Worm (Caenorhabditis elegans) whole organism, L4 larva: ENCODE measurements around the gene srxa-18.

ENCODE experiments used
- D1046.2 ChIP-seq: fragments of 200-800 bp; sonication (Bioruptor generic); IDR thresholded peaks from 2 replicates; pipeline ENCODE4 v1.3.6; 2022; ENCODE audit warnings: missing genetic modification characterization, missing compliant biosample characterization
- F26F4.8 ChIP-seq: fragments of 200-800 bp; sonication (Bioruptor generic); conservative IDR thresholded peaks from 2 replicates; pipeline ENCODE4 v1.3.6; 2022; ENCODE audit warnings: missing genetic modification characterization, missing compliant biosample characterization
- T20F7.1 ChIP-seq: fragments of 200-800 bp; sonication (Bioruptor generic); optimal IDR thresholded peaks from 2 replicates; lab custom pipeline; 2018; ENCODE audit warnings: mild to moderate bottlenecking, missing genetic modification characterization, missing compliant biosample characterization
- T26A8.4 ChIP-seq: fragments of 200-800 bp; sonication (Bioruptor generic); IDR thresholded peaks from 2 replicates; pipeline ENCODE4 v1.3.6; 2022; ENCODE audit warnings: missing genetic modification characterization, missing compliant biosample characterization
- Y105C5A.15 ChIP-seq: fragments of 200-800 bp; sonication (Bioruptor generic); IDR thresholded peaks from 2 replicates; pipeline ENCODE4 v1.3.6; 2022; ENCODE audit warnings: missing genetic modification characterization, missing compliant biosample characterization
- ZK337.2 ChIP-seq: fragments of 200-800 bp; sonication (Bioruptor generic); IDR thresholded peaks from 2 replicates; pipeline ENCODE4 v1.3.6; 2022; ENCODE audit warnings: missing genetic modification reagents, missing genetic modification characterization, missing compliant biosample characterization
- aha-1 ChIP-seq: fragments of 150-350 bp; peaks from one replicate; lab custom pipeline; 2014; ENCODE audit warnings: missing biosample characterization, missing genetic modification characterization
- aly-2 ChIP-seq: sonication (generic microtip); optimal IDR thresholded peaks from 2 replicates; lab custom pipeline; 2018; ENCODE audit warnings: missing biosample characterization, missing genetic modification characterization
- ama-1 ChIP-seq: fragments of 150-350 bp; optimal IDR thresholded peaks from 2 replicates; lab custom pipeline; 2014; ENCODE audit warnings: inconsistent platforms, mixed read lengths
- attf-4 ChIP-seq: sonication (generic microtip); optimal IDR thresholded peaks from 3 replicates; lab custom pipeline; 2017; ENCODE audit warnings: missing biosample characterization, missing genetic modification characterization
- ceh-82 ChIP-seq: sonication (generic microtip); optimal IDR thresholded peaks from 2 replicates; lab custom pipeline; 2017; ENCODE audit warnings: missing biosample characterization, missing genetic modification characterization
- daf-16 ChIP-seq, 3 experiments: sonication (generic microtip); optimal IDR thresholded peaks; 2 replicates each; lab custom pipeline; 2016 to 2017; ENCODE audit warnings: missing genetic modification characterization in 3 of 3, missing genetic modification reagents in 3 of 3, mild to moderate bottlenecking in 2 of 3, missing compliant biosample characterization in 2 of 3, missing biosample characterization in 1 of 3, moderate library complexity in 1 of 3
- dmd-6 ChIP-seq: fragments of 200-800 bp; sonication (Bioruptor generic); IDR thresholded peaks from 2 replicates; pipeline ENCODE4 v1.3.6; 2022; ENCODE audit warnings: missing genetic modification reagents, missing genetic modification characterization, missing compliant biosample characterization
- dmd-9 ChIP-seq: fragments of 200-800 bp; sonication (Bioruptor generic); IDR thresholded peaks from 2 replicates; pipeline ENCODE4 v1.3.6; 2022; ENCODE audit warnings: missing genetic modification reagents, missing genetic modification characterization, missing compliant biosample characterization
- dve-1 ChIP-seq: sonication (generic microtip); optimal IDR thresholded peaks from 2 replicates; lab custom pipeline; 2017; ENCODE audit warnings: antibody characterized with exemption, mild to moderate bottlenecking, missing genetic modification characterization, missing compliant biosample characterization; ENCODE audit not compliant: insufficient read depth
- egl-27 ChIP-seq: sonication (generic microtip); optimal IDR thresholded peaks from 3 replicates; lab custom pipeline; 2017; ENCODE audit warnings: missing biosample characterization, missing genetic modification reagents, missing genetic modification characterization
- egl-43 ChIP-seq: fragments of 200-800 bp; sonication (Bioruptor generic); IDR thresholded peaks from 2 replicates; pipeline ENCODE4 v1.3.6; 2022; ENCODE audit warnings: missing genetic modification reagents, missing genetic modification characterization, missing compliant biosample characterization
- fkh-10 ChIP-seq: fragments of 150-350 bp; optimal IDR thresholded peaks from 2 replicates; lab custom pipeline; 2014; ENCODE audit warnings: missing biosample characterization, missing genetic modification reagents, missing genetic modification characterization
- hlh-11 ChIP-seq: fragments of 200-800 bp; sonication (Bioruptor generic); optimal IDR thresholded peaks from 2 replicates; lab custom pipeline; 2018; ENCODE audit warnings: mild to moderate bottlenecking, missing genetic modification characterization, missing compliant biosample characterization
- hlh-30 ChIP-seq: sonication (generic microtip); optimal IDR thresholded peaks from 2 replicates; lab custom pipeline; 2017; ENCODE audit warnings: antibody characterized with exemption, mild to moderate bottlenecking, missing genetic modification characterization, missing compliant biosample characterization; ENCODE audit not compliant: insufficient read depth
- lin-15B ChIP-seq: fragments of 150-350 bp; sonication (generic microtip); optimal IDR thresholded peaks from 3 replicates; lab custom pipeline; 2014; ENCODE audit warnings: missing biosample characterization, missing genetic modification characterization
- lin-39 ChIP-seq: fragments of 150-350 bp; optimal IDR thresholded peaks from 2 replicates; lab custom pipeline; 2014; ENCODE audit warnings: missing biosample characterization, missing genetic modification reagents, missing genetic modification characterization
- lir-3 ChIP-seq: sonication (generic microtip); optimal IDR thresholded peaks from 2 replicates; lab custom pipeline; 2016; ENCODE audit warnings: mild to moderate bottlenecking, missing genetic modification characterization, missing compliant biosample characterization
- madf-5 ChIP-seq, 2 experiments: fragments of 200-800 bp; sonication (Bioruptor generic); IDR thresholded peaks; 2 replicates each; pipeline ENCODE4 v1.3.6; 2022; ENCODE audit warnings: missing compliant biosample characterization in 2 of 2, missing genetic modification characterization in 2 of 2
- madf-9 ChIP-seq: fragments of 200-800 bp; sonication (Bioruptor generic); conservative IDR thresholded peaks from 2 replicates; pipeline ENCODE4 v1.3.6; 2022; ENCODE audit warnings: missing genetic modification reagents, missing genetic modification characterization, missing compliant biosample characterization
- mep-1 ChIP-seq: fragments of 150-350 bp; sonication (generic microtip); optimal IDR thresholded peaks from 3 replicates; lab custom pipeline; 2014; ENCODE audit warnings: missing biosample characterization, missing genetic modification characterization
- nhr-102 ChIP-seq: sonication (generic microtip); optimal IDR thresholded peaks from 2 replicates; lab custom pipeline; 2016; ENCODE audit warnings: mild to moderate bottlenecking, missing genetic modification characterization, moderate library complexity, missing compliant biosample characterization
- nhr-11 ChIP-seq: fragments of 150-350 bp; optimal IDR thresholded peaks from 2 replicates; lab custom pipeline; 2014; ENCODE audit warnings: missing biosample characterization, missing genetic modification characterization
- nhr-28 ChIP-seq: fragments of 150-350 bp; optimal IDR thresholded peaks from 2 replicates; lab custom pipeline; 2014; ENCODE audit warnings: missing biosample characterization, missing genetic modification characterization
- nhr-77 ChIP-seq: fragments of 150-350 bp; optimal IDR thresholded peaks from 2 replicates; lab custom pipeline; 2014; ENCODE audit warnings: missing biosample characterization, missing genetic modification characterization
- php-3 ChIP-seq: fragments of 200-800 bp; sonication (Bioruptor generic); IDR thresholded peaks from 2 replicates; pipeline ENCODE4 v1.3.6; 2022; ENCODE audit warnings: missing genetic modification reagents, missing genetic modification characterization, missing compliant biosample characterization
- pqm-1 ChIP-seq: sonication (generic microtip); optimal IDR thresholded peaks from 2 replicates; lab custom pipeline; 2017; ENCODE audit warnings: missing biosample characterization, missing genetic modification characterization
- snpc-4 ChIP-seq: fragments of 150-350 bp; optimal IDR thresholded peaks from 2 replicates; lab custom pipeline; 2014; ENCODE audit warnings: missing biosample characterization, missing genetic modification characterization
- zip-11 ChIP-seq: fragments of 200-800 bp; sonication (Bioruptor generic); IDR thresholded peaks from 2 replicates; pipeline ENCODE4 v1.3.6; 2022; ENCODE audit warnings: missing genetic modification characterization, missing compliant biosample characterization
- zip-2 ChIP-seq: fragments of 150-350 bp; optimal IDR thresholded peaks from 2 replicates; lab custom pipeline; 2014; ENCODE audit warnings: missing biosample characterization, missing genetic modification characterization
- ztf-7 ChIP-seq: fragments of 150-350 bp; optimal IDR thresholded peaks from 2 replicates; lab custom pipeline; 2014; ENCODE audit warnings: missing biosample characterization, missing genetic modification characterization

srxa-18 gene

DNA sequence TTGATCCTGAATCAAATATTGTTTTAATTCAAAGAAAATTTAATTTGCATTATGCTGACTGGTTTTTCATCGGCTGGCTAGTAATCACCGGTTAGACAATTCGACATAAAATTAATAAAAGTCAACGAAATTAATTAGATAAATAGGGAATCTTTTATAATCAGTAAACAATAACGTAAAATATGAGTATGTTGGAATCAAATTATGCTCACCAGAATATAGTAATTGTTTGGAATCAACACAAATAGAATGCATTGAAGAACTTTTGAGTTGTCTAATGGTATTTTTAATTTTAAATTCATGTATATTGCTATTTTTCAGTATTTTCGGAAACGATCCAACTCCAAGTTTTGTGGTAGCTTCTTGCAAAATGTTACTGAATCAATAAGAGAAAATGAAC is 15.4 kb downstream of the srxa-18 start, which contains the start of gene C08B6.2:
Gene C08B6.2 (plus strand): TSS at position 301 of the 400 bp plus-strand sequence.
- TF ChIP-seq aha-1 = peak; percentile 44
- no peak for TF ChIP-seq D1046.2 (GFP tag; lab: Robert Waterston, UW)

DNA sequence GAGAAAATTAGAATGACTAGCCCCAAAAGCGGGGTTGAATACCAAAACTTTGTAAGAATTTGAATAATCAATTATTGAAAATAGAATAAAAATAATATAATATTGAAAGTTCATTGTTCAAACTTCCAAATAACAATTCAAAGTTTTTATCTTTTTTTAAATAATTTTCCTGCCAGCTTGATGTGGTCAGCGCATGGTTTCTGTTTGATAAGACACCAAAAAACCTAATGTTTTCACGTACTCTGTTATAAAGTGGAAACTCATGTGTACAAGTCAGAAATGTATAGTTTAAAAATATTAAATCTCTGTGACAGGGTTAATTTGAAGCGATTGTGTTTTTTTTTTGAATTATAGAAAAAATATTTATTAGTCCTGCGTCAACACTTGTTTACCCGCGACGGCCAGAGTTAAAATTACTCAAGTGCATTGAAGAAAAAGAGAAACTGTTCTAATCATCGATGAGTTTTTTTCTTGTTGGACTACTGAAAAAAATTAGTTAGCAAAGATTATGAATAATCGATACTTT is 15.9 kb downstream of the srxa-18 start, which contains the start of gene ugt-17:
Gene ugt-17 (minus strand): TSS at position 180 of the 526 bp plus-strand sequence.
- TF ChIP-seq T26A8.4 (GFP tag; lab: Robert Waterston, UW) = no peak
- TF ChIP-seq egl-43 (GFP tag; lab: Robert Waterston, UW) = no peak
- TF ChIP-seq F26F4.8 (GFP tag; lab: Robert Waterston, UW) = no peak
- no peak for TF ChIP-seq nhr-11 (tag; lab: Kevin White, UChicago)
- peak; percentile 7 for TF ChIP-seq nhr-102
- no peak for TF ChIP-seq ama-1 (lab: Kevin White, UChicago)
- TF ChIP-seq attf-4 (tag; lab: Kevin White, UChicago) = no peak
- TF ChIP-seq zip-11 (GFP tag; lab: Robert Waterston, UW) = no peak
- no peak for TF ChIP-seq ceh-82 (tag; lab: Kevin White, UChicago)
- TF ChIP-seq fkh-10 (GFP tag; lab: Kevin White, UChicago) = no peak
- no peak for TF ChIP-seq madf-9 (GFP tag; lab: Robert Waterston, UW)
- TF ChIP-seq pqm-1 (tag; lab: Kevin White, UChicago) = peak; percentile 74
- peak; percentile 61 for TF ChIP-seq nhr-77 (tag; lab: Kevin White, UChicago)
- peak; percentile 65 for TF ChIP-seq nhr-28 (tag; lab: Kevin White, UChicago)
- no peak for TF ChIP-seq Y105C5A.15
- TF ChIP-seq dmd-6 (GFP tag; lab: Robert Waterston, UW) = peak; percentile 78
- TF ChIP-seq T20F7.1 (GFP tag; lab: Kevin White, UChicago) = no peak
- TF ChIP-seq lin-15B (tag; lab: Kevin White, UChicago) = no peak
- TF ChIP-seq dve-1 (tag; lab: Kevin White, UChicago) = peak; percentile 70
- TF ChIP-seq aly-2 (tag; lab: Kevin White, UChicago) = no peak
- peak; percentile 50 for TF ChIP-seq hlh-11 (tag; lab: Kevin White, UChicago)
- no peak for TF ChIP-seq daf-16 (GFP tag; optimal IDR thresholded peaks at IDR 0.05; lab: Kevin White, UChicago)
- peak; percentile 91 for TF ChIP-seq daf-16 (tag; optimal IDR thresholded peaks at IDR 0.05; lab: Kevin White, UChicago)
- TF ChIP-seq ZK337.2 (GFP tag; lab: Robert Waterston, UW) = no peak
- no peak for TF ChIP-seq lin-39 (tag; lab: Kevin White, UChicago)
- no peak for TF ChIP-seq snpc-4 (tag; lab: Kevin White, UChicago)
- TF ChIP-seq php-3 = peak; percentile 60; the same call in 1 of the 2 replicates

DNA sequence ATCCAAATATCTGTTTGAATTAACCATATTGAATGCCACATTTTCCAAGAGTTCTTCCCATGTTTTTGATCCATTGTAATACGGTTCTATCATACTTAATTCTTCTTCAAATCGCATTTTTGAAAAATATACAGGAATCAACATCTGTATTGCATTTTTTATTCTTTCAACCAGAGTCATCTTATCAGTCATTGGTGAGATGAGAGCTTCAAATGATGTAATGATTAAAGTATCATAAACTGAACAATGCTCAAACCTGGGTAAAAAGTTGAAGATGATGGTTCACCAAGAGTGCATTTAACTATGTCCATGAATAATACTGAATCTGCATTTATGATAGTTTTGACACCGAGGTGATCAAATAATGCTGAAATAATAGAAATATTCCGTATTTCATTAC is 17.0 kb downstream of the srxa-18 start:
- TF ChIP-seq lir-3 = no peak
- TF ChIP-seq daf-16 (GFP tag; optimal IDR thresholded peaks at IDR 0.05; lab: Kevin White, UChicago) = no peak
- peak; percentile 48 for TF ChIP-seq daf-16 (tag; optimal IDR thresholded peaks at IDR 0.05; lab: Kevin White, UChicago)
- peak; percentile 87 for TF ChIP-seq aha-1
- peak; percentile 38 for TF ChIP-seq mep-1 (tag; lab: Kevin White, UChicago)
- 0 out of 2 replicates have a peak, but pooled peaks have one; percentile 23 for TF ChIP-seq dmd-6 (GFP tag; lab: Robert Waterston, UW)
- TF ChIP-seq zip-2 = no peak
- peak; percentile 80 for TF ChIP-seq ztf-7 (tag; lab: Kevin White, UChicago)
- no peak for TF ChIP-seq hlh-30 (tag; lab: Kevin White, UChicago)
- peak; percentile 34 for TF ChIP-seq pqm-1 (tag; lab: Kevin White, UChicago)
- TF ChIP-seq madf-5 (GFP tag; IDR thresholded peaks at IDR 0.05; lab: Robert Waterston, UW) = no peak
- peak; percentile 29 for TF ChIP-seq dve-1 (tag; lab: Kevin White, UChicago)
- no peak for TF ChIP-seq T26A8.4 (GFP tag; lab: Robert Waterston, UW)

DNA sequence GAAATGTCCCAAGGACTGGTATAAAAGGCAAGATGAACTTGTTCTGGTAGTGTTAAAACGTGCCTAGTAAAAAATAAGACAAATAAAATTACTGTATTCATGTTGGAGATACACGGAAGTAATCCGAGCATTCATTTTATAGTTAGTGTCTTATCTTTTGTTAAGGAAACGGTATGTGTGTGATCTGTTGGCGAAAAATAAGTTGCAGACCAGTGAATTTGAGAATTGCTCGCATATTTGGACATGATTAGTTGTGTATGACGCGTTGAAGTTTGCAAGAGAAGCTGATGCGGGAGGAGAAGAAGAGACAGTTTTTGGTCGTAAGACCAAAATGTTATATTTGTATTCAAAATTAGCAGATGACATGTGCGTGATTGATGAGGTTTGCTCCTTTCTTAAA is 18.9 kb downstream of the srxa-18 start, which contains the start of gene C08B6.14:
Gene C08B6.14 (minus strand): TSS at position 101 of the 400 bp plus-strand sequence.
- TF ChIP-seq dmd-9 (no peak), egl-27 (tag; lab: Kevin White, UChicago) (no peak), hlh-11 (tag; lab: Kevin White, UChicago) (no peak), F26F4.8 (GFP tag; lab: Robert Waterston, UW) (0 out of 2 replicates have a peak, but pooled peaks have one; percentile 24)
- TF ChIP-seq, all 104 proteins: peak for 1
